Fruit fly (Drosophila melanogaster) whole organism, wandering third instar larva: ENCODE data around the gene CG7900.

Experiments
- OdsH ChIP-seq: fragments of 200-800 bp; sonication (Bioruptor generic); optimal IDR thresholded peaks from 2 replicates; lab custom pipeline; 2016; ENCODE audit warnings: missing biosample characterization, mild to moderate bottlenecking, missing genetic modification characterization
- jim ChIP-seq: fragments of 175-275, 200-325 bp; sonication (Bioruptor generic); optimal IDR thresholded peaks from 2 replicates; lab custom pipeline; 2016; ENCODE audit warnings: missing biosample characterization, mild to moderate bottlenecking, missing genetic modification characterization
- psq ChIP-seq: fragments of 200-800 bp; sonication (Bioruptor generic); optimal IDR thresholded peaks from 3 replicates; lab custom pipeline; 2017; ENCODE audit warnings: missing biosample characterization, mild to moderate bottlenecking, missing genetic modification characterization, moderate library complexity

- TF ChIP-seq OdsH (GFP tag; lab: Kevin White, UChicago), result no peak
- TF ChIP-seq psq (GFP tag; lab: Kevin White, UChicago), result no peak
- no peak for TF ChIP-seq jim (GFP tag; lab: Kevin White, UChicago)
Measured at dm6 chr3R:8072635-8073034, 21.3 kb upstream of the CG7900 start.
